Fruit fly (Drosophila melanogaster): ENCODE measurements around the gene CG10237.

CG10237 gene

DNA sequence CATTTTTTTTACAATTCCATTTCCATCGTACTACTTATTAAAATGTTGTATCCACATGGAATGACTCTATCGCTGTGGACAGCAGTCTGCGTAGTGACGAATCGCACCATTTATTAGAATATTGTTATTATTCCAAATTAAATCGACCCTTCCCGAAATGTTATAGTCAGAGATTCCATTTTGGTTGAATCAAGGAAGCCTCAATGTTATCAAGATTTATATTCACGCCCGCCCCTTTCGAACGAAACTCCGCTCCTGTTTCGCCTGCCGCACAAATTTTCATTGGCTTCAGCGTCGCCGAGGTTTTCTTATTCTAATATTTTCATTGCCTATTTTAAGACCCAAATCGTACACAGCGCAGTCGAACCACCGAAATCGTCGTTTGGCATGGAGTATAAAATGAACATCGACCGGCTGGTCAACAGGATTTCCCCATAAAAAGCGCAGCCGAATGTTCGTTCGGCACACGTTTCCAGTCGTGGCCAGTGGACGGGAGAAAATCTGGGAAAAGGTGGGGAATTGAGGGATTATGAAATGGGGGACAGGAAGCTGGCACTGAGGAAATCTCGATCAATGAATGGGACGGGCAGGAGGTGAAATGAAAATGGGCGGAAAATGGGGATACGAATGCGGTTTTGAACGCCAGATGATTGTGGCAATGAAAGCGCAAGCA lies 36.7 kb downstream of the CG10237 start (continued):
- TF ChIP-seq Rfx (GFP tag; IDR thresholded peaks at IDR 0.05) = 0 out of 2 replicates have a peak, but pooled peaks have one; percentile 29
- TF ChIP-seq CG14441 (GFP tag; IDR thresholded peaks at IDR 0.05) = peak; percentile 24; the same call in 1 of the 2 replicates
- no peak for TF ChIP-seq CG16779 (GFP tag; IDR thresholded peaks at IDR 0.05)
- no peak for TF ChIP-seq Bgb (GFP tag; IDR thresholded peaks at IDR 0.05; ENCODE audit: partially characterized antibody)
- TF ChIP-seq wek (GFP tag; optimal IDR thresholded peaks at IDR 0.05) = no peak
- no peak for TF ChIP-seq vvl (GFP tag; IDR thresholded peaks at IDR 0.05)
- peak; percentile 14 for TF ChIP-seq Meics (GFP tag; optimal IDR thresholded peaks at IDR 0.05)
- no peak for TF ChIP-seq CG18599 (GFP tag; optimal IDR thresholded peaks at IDR 0.05)
- no peak for TF ChIP-seq sob (GFP tag; IDR thresholded peaks at IDR 0.05)
- no peak for TF ChIP-seq Rx (GFP tag; IDR thresholded peaks at IDR 0.05)
- TF ChIP-seq CG4282 (GFP tag; optimal IDR thresholded peaks at IDR 0.05) = no peak
- no peak for TF ChIP-seq tgo (GFP tag; IDR thresholded peaks at IDR 0.05)
- no peak for TF ChIP-seq CG30403 (GFP tag; optimal IDR thresholded peaks at IDR 0.05)
- no peak for TF ChIP-seq CG13775 (GFP tag; optimal IDR thresholded peaks at IDR 0.05)
- TF ChIP-seq D19B (GFP tag; optimal IDR thresholded peaks at IDR 0.05) = no peak
- TF ChIP-seq her (GFP tag; optimal IDR thresholded peaks at IDR 0.05) = no peak
- no peak for TF ChIP-seq Dp (GFP tag; optimal IDR thresholded peaks at IDR 0.05)
- TF ChIP-seq Jarid2 (GFP tag; optimal IDR thresholded peaks at IDR 0.05) = no peak
- TF ChIP-seq E2f1 (GFP tag; IDR thresholded peaks at IDR 0.05) = no peak
- no peak for TF ChIP-seq grau (tag; optimal IDR thresholded peaks at IDR 0.05)
- no peak for TF ChIP-seq Doc3 (GFP tag; IDR thresholded peaks at IDR 0.05; ENCODE audit: partially characterized antibody)
- peak; percentile 39; the same call in 2 of the 3 replicates for TF ChIP-seq row (GFP tag; IDR thresholded peaks at IDR 0.05)
- peak; percentile 84 for TF ChIP-seq CG12769 (tag; optimal IDR thresholded peaks at IDR 0.05)
- no peak for TF ChIP-seq CG6813 (GFP tag; optimal IDR thresholded peaks at IDR 0.05)
- TF ChIP-seq bowl (GFP tag; IDR thresholded peaks at IDR 0.05) = no peak
- TF ChIP-seq CG32532 (GFP tag; IDR thresholded peaks at IDR 0.05) = peak; percentile 40
- TF ChIP-seq Poxn (GFP tag; IDR thresholded peaks at IDR 0.05) = no peak
- TF ChIP-seq CG31224 (GFP tag; IDR thresholded peaks at IDR 0.05) = no peak
- TF ChIP-seq ci (GFP tag; IDR thresholded peaks at IDR 0.05) = no peak
- peak; percentile 7; the same call in 1 of the 2 replicates for TF ChIP-seq al (GFP tag; IDR thresholded peaks at IDR 0.05)
- no peak for TF ChIP-seq slou (GFP tag; optimal IDR thresholded peaks at IDR 0.05)
- no peak for TF ChIP-seq chn (GFP tag; optimal IDR thresholded peaks at IDR 0.05)
- no peak for TF ChIP-seq wdn (GFP tag; IDR thresholded peaks at IDR 0.05)
- no peak for TF ChIP-seq CG15073 (GFP tag; optimal IDR thresholded peaks at IDR 0.05)
- no peak for TF ChIP-seq lilli (GFP tag; optimal IDR thresholded peaks at IDR 0.05)
- TF ChIP-seq pum (GFP tag; optimal IDR thresholded peaks at IDR 0.05) = no peak
- TF ChIP-seq CG4730 (GFP tag; IDR thresholded peaks at IDR 0.05) = no peak
- peak; percentile 16; the same call in 1 of the 2 replicates for TF ChIP-seq CG6689 (GFP tag; IDR thresholded peaks at IDR 0.05)
- TF ChIP-seq peb (GFP tag; IDR thresholded peaks at IDR 0.05) = no peak
- TF ChIP-seq ac (GFP tag; optimal IDR thresholded peaks at IDR 0.05) = no peak
- TF ChIP-seq phol (tag; optimal IDR thresholded peaks at IDR 0.05) = no peak
- no peak for TF ChIP-seq CG10274 (GFP tag; optimal IDR thresholded peaks at IDR 0.05)
- no peak for TF ChIP-seq stwl (tag; optimal IDR thresholded peaks at IDR 0.05)
- no peak for TF ChIP-seq pb (GFP tag; optimal IDR thresholded peaks at IDR 0.05)
- TF ChIP-seq CG2889 (GFP tag; IDR thresholded peaks at IDR 0.05) = no peak
- TF ChIP-seq chinmo (GFP tag; IDR thresholded peaks at IDR 0.05; ENCODE audit: partially characterized antibody) = 0 out of 4 replicates have a peak, but pooled peaks have one; percentile 29
- TF ChIP-seq h (optimal IDR thresholded peaks at IDR 0.05) = no peak
- TF ChIP-seq CG2120 (GFP tag; optimal IDR thresholded peaks at IDR 0.05) = no peak
- no peak for TF ChIP-seq Sin3A (optimal IDR thresholded peaks at IDR 0.05)
- 0 out of 2 replicates have a peak, but pooled peaks have one; percentile 9 for TF ChIP-seq HLH3B (GFP tag; IDR thresholded peaks at IDR 0.05)
- TF ChIP-seq Bteb2 (GFP tag; optimal IDR thresholded peaks at IDR 0.05) = no peak
- TF ChIP-seq CG17359 (tag; optimal IDR thresholded peaks at IDR 0.05) = no peak
